Fruit fly (Drosophila melanogaster): Measurements from ENCODE around the gene CG4546.

The CG4546 gene

DNA sequence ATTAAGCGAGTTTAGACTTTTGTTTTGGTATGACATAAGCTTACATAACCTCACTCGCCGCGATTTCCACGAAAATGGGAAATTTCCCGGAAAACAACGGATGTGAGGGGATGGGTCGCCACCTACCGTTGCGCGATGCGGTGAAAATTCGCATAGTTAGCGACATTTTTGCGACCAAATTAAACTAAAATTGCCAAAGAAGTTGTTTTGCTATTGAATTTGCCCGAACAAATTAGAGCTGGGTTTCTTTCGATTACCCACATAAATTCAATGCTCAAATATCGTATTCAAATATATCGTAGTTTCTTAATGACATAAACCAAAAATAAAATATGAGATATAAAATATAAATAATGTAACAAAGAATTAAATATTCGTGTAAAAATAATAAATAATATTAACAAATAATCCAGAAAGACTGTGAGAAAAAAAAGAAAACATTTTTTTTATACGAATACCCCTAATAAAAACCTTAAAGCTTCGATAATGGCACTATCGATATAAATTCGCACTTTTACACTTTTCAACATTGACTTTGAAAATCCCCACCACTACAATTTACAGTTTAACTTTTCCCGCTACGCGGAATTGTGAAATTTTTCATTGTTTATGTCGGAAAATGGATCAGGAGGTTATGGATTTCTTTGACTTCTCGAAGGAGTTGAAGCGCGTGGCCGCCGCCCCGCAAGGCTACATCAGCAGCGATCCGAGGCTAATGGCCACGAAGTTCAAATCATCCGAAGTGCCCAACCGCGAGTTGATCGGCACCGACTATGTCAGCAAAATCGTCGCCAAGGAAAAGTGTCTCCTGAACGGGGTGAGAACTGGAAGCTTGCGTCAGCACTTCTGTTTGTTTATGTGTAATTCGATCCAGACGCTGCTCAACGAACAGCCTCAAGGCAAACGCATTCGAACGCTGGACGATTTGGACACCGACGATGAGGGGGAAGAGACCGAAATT, 9.2 kb upstream of the CG4546 start, which contains the start of the genes ND-23 and spn-E:
Gene ND-23 (minus strand): TSS at position 254 of the 961 bp plus-strand sequence.
Gene spn-E (plus strand): TSS at position 556 of the 961 bp plus-strand sequence.
- peak; percentile 77 for TF ChIP-seq CG17801 (GFP tag; optimal IDR thresholded peaks at IDR 0.05; ENCODE audit: partially characterized antibody)

DNA sequence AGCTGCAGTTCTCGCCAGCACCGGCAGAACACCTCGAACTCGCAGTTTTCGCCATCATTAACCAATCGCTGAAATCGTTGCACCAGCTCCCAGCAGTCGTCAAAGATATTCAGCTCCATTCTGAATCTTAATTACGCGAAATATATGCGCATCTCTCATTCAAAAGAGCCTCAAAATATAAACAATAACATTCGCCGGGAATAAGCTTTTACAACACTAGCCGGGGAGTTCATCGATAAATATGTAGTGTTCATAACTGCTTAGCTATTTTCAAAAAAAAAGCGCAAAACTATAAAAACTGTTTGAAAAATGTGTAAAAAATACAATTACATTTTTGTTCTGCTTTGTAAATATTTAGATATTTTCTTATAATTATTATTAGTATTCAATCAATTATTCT, 7.0 kb upstream of the CG4546 start, which contains the start of gene Pbp45:
Gene Pbp45 (minus strand): TSS at position 222 of the 400 bp plus-strand sequence.
- TF ChIP-seq CG17801 (GFP tag; optimal IDR thresholded peaks at IDR 0.05; ENCODE audit: partially characterized antibody) = no peak

DNA sequence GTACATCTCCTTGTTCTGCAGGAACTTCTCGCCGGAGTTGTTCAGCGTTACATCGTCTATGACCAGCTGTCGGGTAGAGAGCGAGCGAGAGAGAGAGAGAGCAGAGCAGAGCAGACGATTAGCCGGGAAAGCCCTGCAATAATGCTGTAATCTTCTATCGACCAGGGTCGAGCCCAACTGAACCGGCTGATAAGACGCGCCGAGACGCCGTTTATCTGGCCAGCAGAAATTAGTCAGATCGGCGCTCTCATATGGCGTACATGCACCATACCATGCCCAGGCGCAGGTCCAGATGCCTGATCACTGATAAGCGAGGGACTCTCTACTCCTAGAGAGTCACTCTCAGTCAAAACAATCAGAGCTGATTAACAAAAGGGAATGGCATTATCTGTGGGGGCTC, 5.6 kb downstream of the CG4546 start:
- no peak for TF ChIP-seq CG17801 (GFP tag; optimal IDR thresholded peaks at IDR 0.05; ENCODE audit: partially characterized antibody)

DNA sequence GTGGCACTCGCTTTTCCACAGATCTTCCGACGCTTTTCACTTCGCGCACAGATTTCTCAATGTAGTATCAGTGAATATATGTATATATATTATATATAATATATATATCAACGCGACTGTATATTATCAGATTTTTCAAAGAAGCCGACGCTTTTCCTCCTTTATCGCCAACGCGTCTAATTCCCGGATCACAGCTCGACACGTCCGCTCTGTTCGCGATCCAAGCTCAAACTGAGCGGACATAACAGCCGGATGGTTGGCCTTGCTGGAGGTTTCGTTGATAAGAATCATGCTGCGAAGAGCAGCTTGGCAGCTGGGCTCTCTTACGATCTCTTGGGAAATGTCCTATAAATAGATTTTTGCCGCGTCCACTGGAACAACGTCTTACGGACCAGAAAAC, 7.0 kb downstream of the CG4546 start, which contains the start of gene cv-d:
Gene cv-d (minus strand): TSS at position 235 of the 400 bp plus-strand sequence.
- no peak for TF ChIP-seq CG17801 (GFP tag; optimal IDR thresholded peaks at IDR 0.05; ENCODE audit: partially characterized antibody)

DNA sequence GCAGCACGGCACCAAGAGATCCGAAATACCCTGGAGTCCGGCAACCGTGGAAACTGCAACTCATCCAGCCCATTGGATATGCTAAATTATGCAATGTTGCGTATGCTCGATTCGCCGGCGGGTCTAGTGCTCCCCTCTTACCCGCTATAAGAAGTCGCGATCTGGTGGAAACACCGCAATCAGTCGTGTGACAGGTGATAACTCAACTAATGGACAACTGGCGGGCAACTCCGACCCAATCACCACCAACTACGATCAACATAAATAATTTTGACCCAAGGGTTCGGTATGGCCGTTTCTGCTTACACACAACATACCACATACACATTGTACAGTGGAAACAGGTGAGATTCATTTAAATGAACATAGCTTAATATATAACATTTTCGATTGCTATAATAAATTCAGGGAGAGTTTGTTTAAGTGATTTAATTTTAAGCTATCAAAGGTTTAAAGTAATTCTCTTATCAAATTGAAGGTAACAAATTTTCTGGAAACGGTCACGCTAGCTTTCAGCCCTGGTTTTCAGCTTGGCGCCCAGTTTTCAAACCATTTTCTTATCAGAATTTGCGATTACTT, 10.9 kb downstream of the CG4546 start, which contains the start of gene Hmt-1:
Gene Hmt-1 (minus strand): TSS at position 282 of the 579 bp plus-strand sequence.
- peak; percentile 42 for TF ChIP-seq CG17801 (GFP tag; optimal IDR thresholded peaks at IDR 0.05; ENCODE audit: partially characterized antibody)

DNA sequence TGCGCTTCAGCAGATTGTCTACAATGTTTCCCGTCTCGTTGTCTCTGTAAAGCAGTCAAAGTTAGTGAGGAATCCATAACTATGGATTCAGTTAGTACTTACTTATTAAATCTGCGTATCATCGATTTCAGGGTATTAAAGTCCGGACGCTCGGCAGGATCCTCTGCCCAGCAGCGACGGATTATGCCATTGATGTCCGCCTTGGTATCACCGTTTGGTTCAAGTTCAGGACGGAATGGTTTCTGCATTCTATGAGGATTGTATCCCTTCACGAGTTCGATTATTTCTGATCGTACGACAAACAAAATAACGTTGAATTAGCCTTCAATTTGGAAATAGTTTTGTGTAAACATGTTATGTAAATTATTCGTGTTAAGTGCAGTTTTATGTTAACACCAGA, 13.6 kb downstream of the CG4546 start, which contains the start of gene CG9632:
Gene CG9632 (plus strand): TSS at position 301 of the 400 bp plus-strand sequence.
- TF ChIP-seq CG17801 (GFP tag; optimal IDR thresholded peaks at IDR 0.05; ENCODE audit: partially characterized antibody) = no peak

DNA sequence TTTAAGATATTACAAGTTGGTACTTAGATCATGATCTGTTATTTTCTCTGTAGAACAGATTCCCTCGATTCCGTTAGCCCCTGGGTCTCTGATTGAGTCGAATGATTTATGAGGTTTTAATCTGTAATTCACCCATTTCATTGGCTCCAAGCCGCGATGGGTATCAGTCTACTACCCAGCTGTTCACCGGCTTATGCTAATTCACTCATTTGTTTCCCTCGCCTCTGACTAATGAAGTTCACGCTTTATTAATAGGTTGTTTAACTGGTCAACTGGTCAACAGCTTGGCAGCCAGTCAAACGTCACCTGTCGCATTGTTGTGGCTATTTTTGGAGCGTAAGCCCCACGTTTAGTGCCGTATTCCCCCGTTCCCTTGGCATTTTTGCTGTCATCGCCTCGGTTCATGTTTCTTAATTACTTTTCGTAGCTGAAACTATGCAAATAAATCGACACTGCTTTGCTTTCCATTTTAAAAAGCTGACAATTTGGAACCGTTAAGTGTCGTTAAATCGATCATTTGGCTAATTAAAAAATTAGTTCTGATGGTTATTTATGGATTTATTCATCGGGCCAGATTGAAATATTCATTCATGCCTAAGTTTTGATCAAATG, 26.6 kb downstream of the CG4546 start:
- no peak for TF ChIP-seq CG17801 (GFP tag; optimal IDR thresholded peaks at IDR 0.05; ENCODE audit: partially characterized antibody)

DNA sequence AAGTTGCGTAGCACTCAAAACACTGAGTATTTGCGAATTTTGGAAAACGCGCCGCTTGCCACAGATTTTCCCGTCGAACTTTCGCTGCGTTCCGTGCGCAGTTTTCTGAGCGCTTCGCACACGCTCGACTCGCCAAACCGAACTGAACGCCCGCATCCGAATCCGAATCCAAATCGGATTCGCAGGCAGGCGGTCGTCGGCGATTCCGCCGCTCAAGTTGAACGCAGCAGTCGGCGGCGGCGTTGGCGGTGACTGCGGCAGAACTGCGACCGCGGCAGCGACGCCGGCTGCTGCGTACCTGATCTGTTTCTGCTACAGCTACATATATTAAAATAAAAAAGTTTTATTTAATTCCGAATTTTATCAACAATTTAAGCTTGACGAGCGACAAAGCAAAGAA, 29.3 kb downstream of the CG4546 start, which contains the start of gene CG31183:
Gene CG31183 (minus strand): TSS at position 329 of the 400 bp plus-strand sequence.
- TF ChIP-seq CG17801 (GFP tag; optimal IDR thresholded peaks at IDR 0.05; ENCODE audit: partially characterized antibody) = no peak

DNA sequence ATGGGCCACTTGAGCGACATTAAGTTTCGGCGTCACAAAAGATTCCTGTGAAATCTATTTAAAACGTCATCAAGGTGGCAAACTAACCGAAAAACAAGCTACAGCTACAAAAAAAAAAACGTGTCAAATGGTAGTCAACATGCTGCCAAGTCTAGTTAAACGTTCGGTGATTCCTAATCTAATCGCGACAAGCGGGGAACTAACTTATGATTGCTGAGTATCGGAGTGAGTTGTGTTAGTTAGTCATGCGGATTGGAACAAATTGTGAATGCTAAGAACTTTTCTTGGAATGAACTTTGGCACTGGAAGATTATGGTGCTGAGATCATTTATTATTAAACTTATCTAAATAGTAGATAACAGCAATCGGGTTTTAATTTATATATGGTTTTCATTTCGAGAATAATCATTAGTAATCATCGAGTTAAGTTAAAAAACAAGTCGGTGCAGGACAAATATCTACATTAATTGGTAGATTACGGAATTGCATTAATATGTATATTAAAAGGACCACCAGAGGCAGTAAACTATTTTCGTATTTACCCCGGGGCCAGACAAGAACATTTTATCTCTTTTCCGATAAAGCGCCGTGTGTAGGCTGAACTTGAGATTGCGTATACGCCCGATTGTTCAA, 45.0 kb downstream of the CG4546 start:
- TF ChIP-seq CG17801 (GFP tag; optimal IDR thresholded peaks at IDR 0.05; ENCODE audit: partially characterized antibody) = no peak

DNA sequence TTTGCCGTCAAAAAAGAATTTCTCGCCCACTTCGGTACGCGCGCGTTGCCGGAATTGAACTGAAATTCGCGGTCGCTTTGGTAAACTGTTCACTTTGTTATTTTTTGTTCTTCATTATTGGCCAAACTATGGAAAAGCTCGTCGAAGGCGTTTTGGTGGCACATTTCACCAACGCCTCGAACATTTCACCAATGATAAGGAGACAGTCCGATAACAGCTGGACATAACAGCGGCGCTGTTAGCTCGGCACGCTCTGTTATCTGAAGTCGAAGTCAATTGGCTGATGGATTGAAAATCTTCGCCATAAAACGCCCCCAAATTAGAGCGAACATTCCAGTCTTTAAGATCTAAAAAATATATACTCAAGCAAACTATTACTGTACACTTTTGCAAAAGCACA, 49.6 kb downstream of the CG4546 start, which contains the start of gene CG14877:
Gene CG14877 (minus strand): TSS at position 101 of the 400 bp plus-strand sequence.
- no peak for TF ChIP-seq CG17801 (GFP tag; optimal IDR thresholded peaks at IDR 0.05; ENCODE audit: partially characterized antibody)

Data from ovary, adult (tissue).